Worm (Caenorhabditis elegans): Measurements from ENCODE around the gene C06E4.3.

C06E4.3 gene

ce11 chrIV:7219398-7220087 is 41.1 kb upstream of the C06E4.3 start, which contains the start of the genes glb-23 and R13A1.1 (continued):
- no peak for TF ChIP-seq mxl-2 (GFP tag; conservative IDR thresholded peaks at IDR 0.05)
- no peak for TF ChIP-seq zip-2 (tag; optimal IDR thresholded peaks at IDR 0.05)
- TF ChIP-seq ceh-32 (tag; optimal IDR thresholded peaks at IDR 0.05; ENCODE audit: poor library complexity), result no peak
- TF ChIP-seq hmg-1.1 (GFP tag; IDR thresholded peaks at IDR 0.05), result no peak
- no peak for TF ChIP-seq ceh-62 (tag; optimal IDR thresholded peaks at IDR 0.05)

ce11 chrIV:7222088-7222487 is 38.6 kb upstream of the C06E4.3 start:
- TF ChIP-seq nhr-237 (tag; optimal IDR thresholded peaks at IDR 0.05), result no peak
- peak; percentile 56 for TF ChIP-seq aha-1 (tag)

DNA sequence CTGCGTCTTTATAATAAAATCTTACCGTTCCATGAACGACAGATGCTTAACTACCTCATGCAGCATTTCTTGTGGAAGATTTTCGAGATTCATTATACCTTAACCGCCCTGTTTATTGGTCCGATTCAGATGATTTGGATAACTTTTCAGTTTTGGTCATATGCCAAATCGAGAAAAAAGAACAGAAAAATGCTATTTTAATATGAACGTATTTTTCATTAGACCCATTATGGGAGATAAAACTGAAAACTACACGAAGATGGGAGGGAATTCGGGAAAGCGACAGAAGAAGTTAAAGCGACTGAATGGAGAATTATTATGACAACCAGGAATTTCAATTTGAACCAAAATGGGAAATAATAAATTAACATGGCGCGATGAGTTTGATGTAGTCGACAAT is 33.6 kb upstream of the C06E4.3 start, which contains the start of gene R13A1.10:
R13A1.10 (minus strand) TSS at position 101 of the 400 bp plus-strand sequence.
- TF ChIP-seq egl-27 (tag; optimal IDR thresholded peaks at IDR 0.05), result no peak
- TF ChIP-seq hlh-11 (tag; optimal IDR thresholded peaks at IDR 0.05), result no peak
- no peak for TF ChIP-seq arid-1 (GFP tag; conservative IDR thresholded peaks at IDR 0.05)
- no peak for TF ChIP-seq attf-4 (tag; optimal IDR thresholded peaks at IDR 0.05)
- peak; percentile 25; the same call in 1 of the 2 replicates for TF ChIP-seq lin-38 (GFP tag; IDR thresholded peaks at IDR 0.05)
- no peak for TF ChIP-seq mdt-29 (GFP tag; IDR thresholded peaks at IDR 0.05)
- TF ChIP-seq F10B5.3 (tag; optimal IDR thresholded peaks at IDR 0.05), result no peak
- TF ChIP-seq dmd-6 (GFP tag; IDR thresholded peaks at IDR 0.05), result no peak
- no peak for TF ChIP-seq F49E8.2 (tag; optimal IDR thresholded peaks at IDR 0.05; ENCODE audit: borderline replicate concordance)
- 0 out of 2 replicates have a peak, but pooled peaks have one; percentile 17 for TF ChIP-seq snpc-1.2 (GFP tag; IDR thresholded peaks at IDR 0.05)
- TF ChIP-seq lir-3 (tag; optimal IDR thresholded peaks at IDR 0.05), result no peak
- TF ChIP-seq nhr-102 (tag; optimal IDR thresholded peaks at IDR 0.05), result no peak
- TF ChIP-seq madf-5 (GFP tag; IDR thresholded peaks at IDR 0.05), result no peak
- no peak for TF ChIP-seq ceh-82 (tag; optimal IDR thresholded peaks at IDR 0.05)

DNA sequence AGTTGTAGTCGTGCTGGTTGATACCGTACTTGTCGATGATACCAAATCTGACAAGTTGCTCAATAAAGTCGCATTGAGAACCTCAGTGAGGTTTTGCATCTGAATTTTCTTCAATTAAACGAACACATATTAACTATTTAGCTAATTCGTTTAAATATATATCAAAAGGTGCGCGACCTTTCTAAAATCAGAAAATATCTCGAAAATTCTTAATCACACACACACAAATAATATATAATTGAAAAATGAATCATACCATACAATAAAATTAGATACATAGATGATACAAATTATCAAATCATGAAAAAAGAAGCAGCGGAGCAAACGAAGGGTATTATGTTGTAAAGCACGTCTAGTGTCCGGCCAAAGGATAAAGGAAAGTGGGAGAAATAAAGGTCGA is 32.5 kb upstream of the C06E4.3 start, which contains the start of gene D2024.5:
D2024.5 (minus strand) TSS at position 101 of the 400 bp plus-strand sequence.
- TF ChIP-seq mxl-3 (GFP tag; optimal IDR thresholded peaks at IDR 0.05), result no peak

DNA sequence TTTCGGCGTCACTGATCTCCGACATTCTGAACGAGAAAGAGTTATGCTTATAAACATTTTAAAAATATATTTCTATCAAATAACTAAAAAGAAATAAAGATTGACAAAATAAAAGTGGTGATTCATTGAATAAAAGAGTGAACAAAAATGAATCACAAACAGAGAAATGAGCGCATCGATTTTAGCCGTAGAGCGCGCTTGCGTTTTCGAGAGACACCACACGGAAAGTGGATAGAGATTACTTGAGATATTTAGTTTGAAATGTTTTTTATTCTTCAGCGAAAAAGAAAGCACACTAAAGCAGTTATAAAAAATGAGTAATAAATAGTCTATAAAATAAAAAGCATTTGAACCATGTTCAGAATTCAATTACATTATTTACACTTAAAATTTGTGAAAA is 30.5 kb upstream of the C06E4.3 start, which contains the start of gene cap-1:
cap-1 (minus strand) TSS at position 26 of the 400 bp plus-strand sequence.
- TF ChIP-seq mep-1 (tag; optimal IDR thresholded peaks at IDR 0.05) (peak; percentile 88), aha-1 (tag) (no peak), mxl-3 (GFP tag; optimal IDR thresholded peaks at IDR 0.05) (peak; percentile 59), madf-9 (GFP tag; conservative IDR thresholded peaks at IDR 0.05) (no peak), ZK546.5 (tag; optimal IDR thresholded peaks at IDR 0.05) (no peak), saeg-2 (GFP tag; IDR thresholded peaks at IDR 0.05) (no peak), ceh-28 (tag; optimal IDR thresholded peaks at IDR 0.05) (peak; percentile 43), lin-13 (GFP tag; optimal IDR thresholded peaks at IDR 0.05) (peak; percentile 67), spr-3 (GFP tag; optimal IDR thresholded peaks at IDR 0.05) (no peak), ztf-7 (tag; optimal IDR thresholded peaks at IDR 0.05) (no peak), nhr-42 (GFP tag; IDR thresholded peaks at IDR 0.05) (no peak), D1046.2 (GFP tag; IDR thresholded peaks at IDR 0.05) (no peak), snpc-4 (tag; optimal IDR thresholded peaks at IDR 0.05) (no peak), ceh-44 (GFP tag; IDR thresholded peaks at IDR 0.05) (peak; percentile 78), lsy-2 (tag; optimal IDR thresholded peaks at IDR 0.05) (peak in 1 of 2 experiments; percentile 85), zag-1 (tag; optimal IDR thresholded peaks at IDR 0.05) (no peak), nhr-6 (tag; optimal IDR thresholded peaks at IDR 0.05) (peak; percentile 71), daf-19 (GFP tag; conservative IDR thresholded peaks at IDR 0.05) (no peak), fos-1 (tag; optimal IDR thresholded peaks at IDR 0.05) (no peak), hlh-30 (tag; optimal IDR thresholded peaks at IDR 0.05; ENCODE audit: insufficient read depth) (peak; percentile 36), lin-38 (GFP tag; IDR thresholded peaks at IDR 0.05) (peak; percentile 96), fkh-10 (GFP tag; optimal IDR thresholded peaks at IDR 0.05) (peak; percentile 17), jun-1 (tag; optimal IDR thresholded peaks at IDR 0.05) (no peak), nhr-25 (tag; optimal IDR thresholded peaks at IDR 0.05; ENCODE audit: borderline replicate concordance, insufficient read depth) (no peak), Y75B8A.6 (GFP tag; IDR thresholded peaks at IDR 0.05) (no peak)

Data from whole organism, L4 larva.